Fruit fly (Drosophila melanogaster) whole organism, prepupa: ENCODE data around the gene CG14932.

ENCODE experiments used
- CG10669 ChIP-seq: fragments of 200-800 bp; sonication (Bioruptor generic); optimal IDR thresholded peaks from 3 replicates; lab custom pipeline; 2018; ENCODE audit warnings: missing biosample characterization, mild to moderate bottlenecking, missing genetic modification characterization, moderate library complexity
- CG16779 ChIP-seq: fragments of 200-800 bp; sonication (Bioruptor generic); optimal IDR thresholded peaks from 3 replicates; lab custom pipeline; 2017; ENCODE audit warnings: missing biosample characterization, mild to moderate bottlenecking, missing genetic modification characterization
- CG32006 ChIP-seq: fragments of 200-800 bp; sonication (Bioruptor generic); optimal IDR thresholded peaks from 3 replicates; lab custom pipeline; 2017; ENCODE audit warnings: missing biosample characterization, mild to moderate bottlenecking, missing genetic modification characterization
- CG34406 ChIP-seq: fragments of 200-800 bp; sonication (Bioruptor generic); optimal IDR thresholded peaks from 3 replicates; lab custom pipeline; 2016; ENCODE audit warnings: missing biosample characterization, missing genetic modification characterization
- CG6808 ChIP-seq: fragments of 200-800 bp; sonication (Bioruptor generic); optimal IDR thresholded peaks from 3 replicates; lab custom pipeline; 2017; ENCODE audit warnings: missing biosample characterization, missing genetic modification characterization, mild to moderate bottlenecking, moderate library complexity, missing genetic modification reagents
- CG6854 ChIP-seq: fragments of 200-800 bp; sonication (Bioruptor generic); optimal IDR thresholded peaks from 2 replicates; lab custom pipeline; 2017; ENCODE audit warnings: missing biosample characterization, mild to moderate bottlenecking, missing genetic modification characterization
- CG7368 ChIP-seq: fragments of 200-800 bp; sonication (Bioruptor generic); optimal IDR thresholded peaks from 3 replicates; lab custom pipeline; 2016; ENCODE audit warnings: missing biosample characterization, missing genetic modification characterization
- CG8319 ChIP-seq: fragments of 200-800 bp; sonication (Bioruptor generic); optimal IDR thresholded peaks from 3 replicates; lab custom pipeline; 2016; ENCODE audit warnings: missing biosample characterization, missing genetic modification characterization
- Lpt ChIP-seq: fragments of 200-800 bp; sonication (Bioruptor generic); optimal IDR thresholded peaks from 3 replicates; lab custom pipeline; 2016; ENCODE audit warnings: missing biosample characterization, missing genetic modification characterization
- spab ChIP-seq: fragments of 200-800 bp; sonication (Bioruptor generic); optimal IDR thresholded peaks from 2 replicates; lab custom pipeline; 2017; ENCODE audit warnings: missing biosample characterization, mild to moderate bottlenecking, missing genetic modification characterization, missing genetic modification reagents

- no peak for TF ChIP-seq Lpt (GFP tag; lab: Kevin White, UChicago)
- no peak for TF ChIP-seq spab
- TF ChIP-seq CG32006 (GFP tag; lab: Kevin White, UChicago), result no peak
- no peak for TF ChIP-seq CG16779
- TF ChIP-seq CG10669 (GFP tag; lab: Kevin White, UChicago), result no peak
- no peak for TF ChIP-seq CG7368
- TF ChIP-seq CG8319, result no peak
- TF ChIP-seq CG34406 (GFP tag; lab: Kevin White, UChicago), result no peak
- no peak for TF ChIP-seq CG6854 (GFP tag; lab: Kevin White, UChicago)
- no peak for TF ChIP-seq CG6808
Observed at dm6 chr2L:11797127-11797526, 7.4 kb downstream of the CG14932 start.
